Fruit fly (Drosophila melanogaster) whole organism, embryonic: ENCODE data around the gene sloth1.

ENCODE experiments used
- Atf-2 ChIP-seq: fragments of 200-800 bp; sonication (Bioruptor generic); optimal IDR thresholded peaks from 2 replicates; lab custom pipeline; 2016; ENCODE audit warnings: missing biosample characterization, missing genetic modification characterization
- Atf6 ChIP-seq: fragments of 200-800 bp; sonication (Bioruptor generic); IDR thresholded peaks from 2 replicates; pipeline ENCODE4 v1.3.6; 2022; ENCODE audit warnings: missing biosample characterization, missing genetic modification characterization
- Blimp-1 ChIP-seq: fragments of 200-800 bp; sonication (Bioruptor generic); optimal IDR thresholded peaks from 3 replicates; lab custom pipeline; 2018; ENCODE audit warnings: missing biosample characterization, missing genetic modification characterization, mild to moderate bottlenecking, moderate library complexity, missing genetic modification reagents
- CG10321 ChIP-seq: fragments of 200-800 bp; sonication (Bioruptor generic); IDR thresholded peaks from 2 replicates; pipeline ENCODE4 v1.3.6; 2022; ENCODE audit warnings: missing biosample characterization, missing genetic modification characterization
- CG13287 ChIP-seq: fragments of 200-800 bp; sonication (Bioruptor generic); IDR thresholded peaks from 2 replicates; pipeline ENCODE4 v1.3.6; 2022; ENCODE audit warnings: missing biosample characterization, missing genetic modification characterization; ENCODE audit not compliant: partially characterized antibody
- CG17328 ChIP-seq: fragments of 200-800 bp; sonication (Bioruptor generic); IDR thresholded peaks from 2 replicates; pipeline ENCODE4 v1.3.6; 2022; ENCODE audit warnings: missing biosample characterization, missing genetic modification characterization
- CG17829 ChIP-seq: fragments of 200-800 bp; optimal IDR thresholded peaks from 2 replicates; lab custom pipeline; 2019; ENCODE audit warnings: missing biosample characterization, mild to moderate bottlenecking, missing genetic modification characterization, moderate library complexity
- CG18262 ChIP-seq: fragments of 200-800 bp; optimal IDR thresholded peaks from 3 replicates; lab custom pipeline; 2019; ENCODE audit warnings: missing biosample characterization, mild to moderate bottlenecking, missing genetic modification characterization, moderate library complexity
- CG2712 ChIP-seq: fragments of 200-800 bp; optimal IDR thresholded peaks from 3 replicates; lab custom pipeline; 2019; ENCODE audit warnings: missing biosample characterization, mild to moderate bottlenecking, missing genetic modification characterization, moderate library complexity
- CG33213 ChIP-seq: fragments of 200-800 bp; sonication (Bioruptor generic); optimal IDR thresholded peaks from 3 replicates; lab custom pipeline; 2016; ENCODE audit warnings: missing biosample characterization, missing genetic modification characterization
- CG4360 ChIP-seq: fragments of 200-800 bp; sonication (Bioruptor generic); IDR thresholded peaks from 2 replicates; pipeline ENCODE4 v1.3.6; 2022; ENCODE audit warnings: missing biosample characterization, missing genetic modification characterization
- CG43689 ChIP-seq: fragments of 200-800 bp; sonication (Bioruptor generic); IDR thresholded peaks from 2 replicates; pipeline ENCODE4 v1.3.6; 2022; ENCODE audit warnings: missing biosample characterization, missing genetic modification characterization
- CG4820 ChIP-seq: fragments of 200-800 bp; sonication (Bioruptor generic); optimal IDR thresholded peaks from 3 replicates; lab custom pipeline; 2016; ENCODE audit warnings: missing biosample characterization, missing genetic modification characterization
- CG6689 ChIP-seq: fragments of 200-800 bp; sonication (Bioruptor generic); IDR thresholded peaks from 2 replicates; pipeline ENCODE4 v1.3.6; 2022; ENCODE audit warnings: missing biosample characterization, missing genetic modification characterization
- CG6765 ChIP-seq: fragments of 200-800 bp; sonication (Bioruptor generic); optimal IDR thresholded peaks from 3 replicates; lab custom pipeline; 2017; ENCODE audit warnings: missing biosample characterization, mild to moderate bottlenecking, missing genetic modification characterization
- CG7357 ChIP-seq: fragments of 200-800 bp; sonication (Bioruptor generic); IDR thresholded peaks from 3 replicates; pipeline ENCODE4 v1.3.6; 2022; ENCODE audit warnings: missing biosample characterization, missing genetic modification characterization
- CG7745 ChIP-seq: fragments of 200-800 bp; sonication (Bioruptor generic); optimal IDR thresholded peaks from 2 replicates; lab custom pipeline; 2018; ENCODE audit warnings: missing biosample characterization, mild to moderate bottlenecking, missing genetic modification characterization, moderate library complexity
- CG9932 ChIP-seq: fragments of 200-800 bp; sonication (Bioruptor generic); IDR thresholded peaks from 2 replicates; pipeline ENCODE4 v1.3.6; 2022; ENCODE audit warnings: missing biosample characterization, missing genetic modification characterization
- Chrac-16 ChIP-seq: fragments of 200-800 bp; sonication (Bioruptor generic); optimal IDR thresholded peaks from 3 replicates; lab custom pipeline; 2016; ENCODE audit warnings: missing biosample characterization, missing genetic modification characterization
- Dad ChIP-seq: fragments of 200-800 bp; sonication (Bioruptor generic); optimal IDR thresholded peaks from 3 replicates; lab custom pipeline; 2016; ENCODE audit warnings: missing biosample characterization, missing genetic modification characterization
- Dll ChIP-seq: fragments of 200-800 bp; sonication (Bioruptor generic); IDR thresholded peaks from 4 replicates; pipeline ENCODE4 v1.3.6; 2022; ENCODE audit warnings: missing biosample characterization, missing genetic modification characterization; ENCODE audit not compliant: partially characterized antibody
- Fer1 ChIP-seq: fragments of 200-800 bp; sonication (Bioruptor generic); optimal IDR thresholded peaks from 2 replicates; lab custom pipeline; 2017; ENCODE audit warnings: missing biosample characterization, mild to moderate bottlenecking, missing genetic modification characterization
- Fer2 ChIP-seq: fragments of 200-800 bp; sonication (Bioruptor generic); optimal IDR thresholded peaks from 2 replicates; lab custom pipeline; 2018; ENCODE audit warnings: missing biosample characterization, mild to moderate bottlenecking, missing genetic modification characterization, moderate library complexity
- Gsc ChIP-seq: fragments of 200-800 bp; sonication (Bioruptor generic); IDR thresholded peaks from 2 replicates; pipeline ENCODE4 v1.3.6; 2022; ENCODE audit warnings: missing biosample characterization, missing genetic modification characterization
- Hey ChIP-seq: fragments of 200-800 bp; sonication (Bioruptor generic); optimal IDR thresholded peaks from 3 replicates; lab custom pipeline; 2018; ENCODE audit warnings: missing biosample characterization, mild to moderate bottlenecking, missing genetic modification characterization
- Hmx ChIP-seq: fragments of 200-800 bp; sonication (Bioruptor generic); optimal IDR thresholded peaks from 2 replicates; lab custom pipeline; 2016; ENCODE audit warnings: missing biosample characterization, missing genetic modification characterization
- Hr51 ChIP-seq, 2 experiments: fragments of 200-800 bp; sonication (Bioruptor generic); optimal IDR thresholded peaks; 2 replicates in 1 of 2; 3 replicates in 1 of 2; lab custom pipeline; 2016 to 2018; ENCODE audit warnings: missing biosample characterization in 2 of 2, missing genetic modification characterization in 2 of 2, mild to moderate bottlenecking in 1 of 2, moderate library complexity in 1 of 2
- Jarid2 ChIP-seq: fragments of 200-800 bp; sonication (Bioruptor generic); optimal IDR thresholded peaks from 3 replicates; lab custom pipeline; 2017; ENCODE audit warnings: mild to moderate bottlenecking, missing biosample characterization, missing genetic modification reagents, missing genetic modification characterization
- MTF-1 ChIP-seq: fragments of 200-800 bp; sonication (Bioruptor generic); optimal IDR thresholded peaks from 2 replicates; lab custom pipeline; 2018; ENCODE audit warnings: missing biosample characterization, mild to moderate bottlenecking, missing genetic modification characterization, borderline replicate concordance
- Mad ChIP-seq: fragments of 200-800 bp; sonication (Bioruptor generic); optimal IDR thresholded peaks from 2 replicates; lab custom pipeline; 2016; ENCODE audit warnings: missing biosample characterization, missing genetic modification characterization
- Max ChIP-seq: fragments of 200-800 bp; sonication (Bioruptor generic); optimal IDR thresholded peaks from 2 replicates; lab custom pipeline; 2016; ENCODE audit warnings: missing biosample characterization, mild to moderate bottlenecking, missing genetic modification characterization
- Nf-YA ChIP-seq: fragments of 200-800 bp; sonication (Bioruptor generic); IDR thresholded peaks from 2 replicates; pipeline ENCODE4 v1.3.6; 2022; ENCODE audit warnings: missing biosample characterization, missing genetic modification characterization
- Oaz ChIP-seq: fragments of 200-800 bp; sonication (Bioruptor generic); IDR thresholded peaks from 2 replicates; pipeline ENCODE4 v1.3.6; 2022; ENCODE audit warnings: missing biosample characterization, missing genetic modification characterization
- Optix ChIP-seq: fragments of 200-800 bp; sonication (Bioruptor generic); IDR thresholded peaks from 3 replicates; pipeline ENCODE4 v1.3.6; 2022; ENCODE audit warnings: missing biosample characterization, missing genetic modification characterization
- Xrp1 ChIP-seq: fragments of 200-800 bp; sonication (Bioruptor generic); IDR thresholded peaks from 2 replicates; pipeline ENCODE4 v1.3.6; 2022; ENCODE audit warnings: missing biosample characterization, missing genetic modification characterization
- cad ChIP-seq: fragments of >200 bp; optimal IDR thresholded peaks from 2 replicates; lab custom pipeline; 2017; ENCODE audit warnings: missing biosample characterization, missing genetic modification characterization
- cas ChIP-seq: fragments of 200-800 bp; sonication (Bioruptor generic); IDR thresholded peaks from 2 replicates; pipeline ENCODE4 v1.3.6; 2022; ENCODE audit warnings: missing biosample characterization, missing genetic modification characterization
- dimm ChIP-seq: fragments of 200-800 bp; sonication (Bioruptor generic); IDR thresholded peaks from 2 replicates; pipeline ENCODE4 v1.3.6; 2022; ENCODE audit warnings: missing biosample characterization, missing genetic modification characterization
- grn ChIP-seq: fragments of 200-800 bp; sonication (Bioruptor generic); optimal IDR thresholded peaks from 3 replicates; lab custom pipeline; 2017; ENCODE audit warnings: missing biosample characterization, missing genetic modification characterization
- gt ChIP-seq: fragments of 200-800 bp; sonication (Bioruptor generic); IDR thresholded peaks from 2 replicates; pipeline ENCODE4 v1.3.6; 2022; ENCODE audit warnings: missing biosample characterization, missing genetic modification characterization
- hbn ChIP-seq: fragments of 200-800 bp; sonication (Bioruptor generic); IDR thresholded peaks from 2 replicates; pipeline ENCODE4 v1.3.6; 2022; ENCODE audit warnings: missing biosample characterization, missing genetic modification characterization; ENCODE audit not compliant: partially characterized antibody
- lbe ChIP-seq: fragments of 200-800 bp; sonication (Bioruptor generic); optimal IDR thresholded peaks from 2 replicates; lab custom pipeline; 2016; ENCODE audit warnings: missing biosample characterization, mild to moderate bottlenecking, missing genetic modification characterization
- peb ChIP-seq: fragments of 200-800 bp; sonication (Bioruptor generic); IDR thresholded peaks from 2 replicates; pipeline ENCODE4 v1.3.6; 2022; ENCODE audit warnings: missing biosample characterization, missing genetic modification characterization
- sc ChIP-seq, 3 experiments: fragments of >200 bp in 2 of 3; fragments of 200-800 bp in 1 of 3; sonication (Bioruptor generic) in 1 of 3; optimal IDR thresholded peaks; 2 replicates in 2 of 3; 3 replicates in 1 of 3; lab custom pipeline; 2017; ENCODE audit warnings: mild to moderate bottlenecking in 1 of 3, missing biosample characterization in 1 of 3, missing genetic modification characterization in 1 of 3, missing genetic modification reagents in 1 of 3
- sd ChIP-seq: fragments of 200-800 bp; sonication (Bioruptor generic); optimal IDR thresholded peaks from 3 replicates; lab custom pipeline; 2018; ENCODE audit warnings: missing biosample characterization, mild to moderate bottlenecking, missing genetic modification characterization, moderate library complexity
- sens ChIP-seq: fragments of 200-800 bp; sonication (Bioruptor generic); peaks from one replicate; lab custom pipeline; 2016; ENCODE audit warnings: missing biosample characterization, missing genetic modification characterization
- ssp ChIP-seq: fragments of 200-800 bp; sonication (Bioruptor generic); IDR thresholded peaks from 2 replicates; pipeline ENCODE4 v1.3.6; 2022; ENCODE audit warnings: missing biosample characterization, missing genetic modification characterization
- tgo ChIP-seq: fragments of 200-800 bp; sonication (Bioruptor generic); IDR thresholded peaks from 3 replicates; pipeline ENCODE4 v1.3.6; 2022; ENCODE audit warnings: missing biosample characterization, missing genetic modification characterization
- twi ChIP-seq: fragments of 200-800 bp; optimal IDR thresholded peaks from 2 replicates; lab custom pipeline; 2019; ENCODE audit warnings: missing biosample characterization, mild to moderate bottlenecking, missing genetic modification characterization, moderate library complexity

Gene sloth1

DNA sequence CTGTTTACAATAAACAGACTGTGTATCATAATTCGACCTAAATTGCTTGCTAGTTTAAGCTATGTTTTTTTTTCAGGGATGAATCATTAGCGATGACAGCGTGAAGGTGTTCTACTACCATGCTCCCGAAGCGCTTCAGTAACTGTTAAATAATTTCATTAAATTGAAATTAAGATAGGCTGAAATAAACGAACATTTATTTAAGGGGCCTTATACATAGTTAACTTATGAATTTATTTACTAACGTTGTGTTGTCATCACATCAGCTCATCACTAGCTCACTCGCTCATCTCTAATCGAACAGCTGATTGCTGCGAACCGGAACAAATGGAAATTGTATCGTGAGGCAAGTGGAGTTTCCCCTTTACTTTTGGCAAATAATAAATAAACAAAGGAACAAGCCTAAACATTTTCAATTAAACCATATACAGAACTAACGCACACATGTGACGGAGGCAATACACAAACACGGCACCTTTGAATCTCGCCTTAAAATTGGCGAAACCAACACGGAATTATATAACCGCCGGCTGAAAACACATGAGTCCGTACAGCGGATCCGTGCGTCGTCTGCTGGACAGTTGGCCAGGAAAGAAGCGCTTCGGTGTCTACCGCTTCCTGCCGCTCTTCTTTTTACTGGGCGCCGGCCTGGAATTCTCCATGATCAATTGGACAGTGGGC lies at the start of gene sloth1, which contains the start of the genes cm and sloth2 (continued):
- TF ChIP-seq sc (optimal IDR thresholded peaks at IDR 0.05; lab: Kevin White, UChicago) (no peak), sc (GFP tag; optimal IDR thresholded peaks at IDR 0.05; lab: Kevin White, UChicago) (peak; percentile 18), cas (GFP tag; lab: Robert Waterston, UW) (peak; percentile 81), Atf6 (GFP tag; lab: Robert Waterston, UW) (peak; percentile 72), CG18262 (tag; lab: Kevin White, UChicago) (peak; percentile 74), Dad (GFP tag; lab: Kevin White, UChicago) (peak; percentile 84), CG10321 (GFP tag; lab: Robert Waterston, UW) (0 out of 2 replicates have a peak, but pooled peaks have one; percentile 56), Mad (GFP tag; lab: Kevin White, UChicago) (peak; percentile 89), CG9932 (GFP tag; lab: Robert Waterston, UW) (peak; percentile 94), CG4360 (GFP tag; lab: Robert Waterston, UW) (0 out of 2 replicates have a peak, but pooled peaks have one; percentile 24), Optix (GFP tag; lab: Robert Waterston, UW) (peak; percentile 84), CG33213 (GFP tag; lab: Kevin White, UChicago) (peak; percentile 83), Gsc (GFP tag; lab: Robert Waterston, UW) (0 out of 2 replicates have a peak, but pooled peaks have one; percentile 9), Xrp1 (peak; percentile 91), Hey (tag; lab: Kevin White, UChicago) (peak; percentile 44), CG17328 (GFP tag; lab: Robert Waterston, UW) (peak; percentile 87), MTF-1 (GFP tag; lab: Kevin White, UChicago) (peak; percentile 46), Max (peak; percentile 76), CG6765 (GFP tag; lab: Kevin White, UChicago) (peak; percentile 50), gt (peak; percentile 72), CG17829 (tag; lab: Kevin White, UChicago) (peak; percentile 87), Nf-YA (peak; percentile 72), Blimp-1 (GFP tag; lab: Kevin White, UChicago) (peak; percentile 72), CG2712 (peak; percentile 87), lbe (GFP tag; lab: Kevin White, UChicago) (peak; percentile 57), twi (tag; lab: Kevin White, UChicago) (peak; percentile 78), Atf-2 (peak; percentile 82), Hmx (GFP tag; lab: Kevin White, UChicago) (peak; percentile 60), Hr51 (GFP tag; optimal IDR thresholded peaks at IDR 0.05; lab: Kevin White, UChicago) (peak; percentile 83 to 93), CG43689 (GFP tag; lab: Robert Waterston, UW) (peak; percentile 68; the same call in 1 of the 2 replicates), Jarid2 (GFP tag; lab: Kevin White, UChicago) (peak; percentile 28), hbn (GFP tag; lab: Robert Waterston, UW) (peak; percentile 82), sens (GFP tag; lab: Kevin White, UChicago) (peak; percentile 98), CG13287 (GFP tag; lab: Robert Waterston, UW) (peak; percentile 94), cad (GFP tag; lab: Kevin White, UChicago) (no peak), peb (peak; percentile 80), CG4820 (peak; percentile 79), CG7745 (tag; lab: Kevin White, UChicago) (no peak), CG6689 (GFP tag; lab: Robert Waterston, UW) (peak; percentile 83), Fer2 (tag; lab: Kevin White, UChicago) (peak; percentile 75), sd (tag; lab: Kevin White, UChicago) (peak; percentile 70), ssp (peak; percentile 71), tgo (GFP tag; lab: Robert Waterston, UW) (peak; percentile 85), Oaz (GFP tag; lab: Robert Waterston, UW) (peak; percentile 65; the same call in 1 of the 2 replicates), Dll (GFP tag; lab: Robert Waterston, UW) (peak; percentile 95), dimm (GFP tag; lab: Robert Waterston, UW) (peak; percentile 49; the same call in 1 of the 2 replicates), CG7357 (GFP tag; lab: Robert Waterston, UW) (peak; percentile 68; the same call in 1 of the 3 replicates), Chrac-16 (GFP tag; lab: Kevin White, UChicago) (peak; percentile 90), Fer1 (GFP tag; lab: Kevin White, UChicago) (peak; percentile 78), grn (GFP tag; lab: Kevin White, UChicago) (peak; percentile 32)
